Fruit fly (Drosophila melanogaster): Measurements from ENCODE around the gene Jon99Fii.

Gene Jon99Fii

DNA sequence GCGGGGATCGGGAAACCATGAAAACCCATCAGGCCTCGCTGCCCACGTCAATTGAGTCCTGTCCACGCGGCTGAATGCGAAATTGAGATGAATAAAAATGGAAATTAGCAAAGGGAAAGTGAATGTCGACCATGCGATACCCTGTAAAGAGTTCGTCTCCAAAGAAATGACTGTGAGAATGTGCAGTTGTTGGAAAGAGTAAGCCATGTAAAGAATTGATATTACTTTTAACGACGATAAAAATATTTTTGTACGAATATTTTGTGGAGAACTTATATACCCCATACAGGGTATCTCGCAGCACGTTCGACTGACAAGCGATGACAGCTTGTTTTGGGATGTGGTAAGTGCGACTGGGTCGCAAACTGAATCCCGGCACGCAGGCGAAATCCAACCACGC is 13.4 kb upstream of the Jon99Fii start:
- TF ChIP-seq Sox15 (GFP tag; optimal IDR thresholded peaks at IDR 0.05) (peak; percentile 48), CG9139 (GFP tag; optimal IDR thresholded peaks at IDR 0.05) (peak; percentile 16), Blimp-1 (GFP tag; optimal IDR thresholded peaks at IDR 0.05) (peak; percentile 30), ss (GFP tag; optimal IDR thresholded peaks at IDR 0.05) (no peak), CG16779 (tag; optimal IDR thresholded peaks at IDR 0.05) (peak; percentile 21), achi (GFP tag; optimal IDR thresholded peaks at IDR 0.05) (peak; percentile 66), CG6808 (GFP tag; optimal IDR thresholded peaks at IDR 0.05) (peak; percentile 43), acj6 (GFP tag; optimal IDR thresholded peaks at IDR 0.05) (peak; percentile 69), CG32006 (GFP tag; optimal IDR thresholded peaks at IDR 0.05) (peak; percentile 73), CG11902 (GFP tag; optimal IDR thresholded peaks at IDR 0.05) (peak; percentile 52), Eip78C (GFP tag) (no peak), CG10669 (GFP tag; optimal IDR thresholded peaks at IDR 0.05) (peak; percentile 56), Hr38 (GFP tag; optimal IDR thresholded peaks at IDR 0.05) (no peak), CG8119 (GFP tag; IDR thresholded peaks at IDR 0.05) (peak; percentile 73), pdm3 (GFP tag; optimal IDR thresholded peaks at IDR 0.05) (peak; percentile 60), eg (GFP tag; IDR thresholded peaks at IDR 0.05) (peak; percentile 76), CG11762 (GFP tag; optimal IDR thresholded peaks at IDR 0.05; ENCODE audit: insufficient read depth) (peak; percentile 25), salr (GFP tag; optimal IDR thresholded peaks at IDR 0.05) (peak; percentile 1 to 41), Hr39 (GFP tag; optimal IDR thresholded peaks at IDR 0.05) (peak; percentile 88), topi (GFP tag; optimal IDR thresholded peaks at IDR 0.05) (peak; percentile 72), CG7368 (GFP tag; optimal IDR thresholded peaks at IDR 0.05) (peak; percentile 37), CG8632 (GFP tag; optimal IDR thresholded peaks at IDR 0.05) (peak; percentile 26), Ets96B (tag; optimal IDR thresholded peaks at IDR 0.05) (no peak), net (GFP tag; optimal IDR thresholded peaks at IDR 0.05) (peak; percentile 47), vri (GFP tag; optimal IDR thresholded peaks at IDR 0.05) (no peak), fkh (GFP tag; optimal IDR thresholded peaks at IDR 0.05) (no peak), svp (GFP tag) (peak; percentile 86), Ets21C (GFP tag; optimal IDR thresholded peaks at IDR 0.05) (peak; percentile 63), CG6276 (GFP tag; optimal IDR thresholded peaks at IDR 0.05) (peak; percentile 40), Eip93F (GFP tag; optimal IDR thresholded peaks at IDR 0.05) (no peak), CG10631 (GFP tag; optimal IDR thresholded peaks at IDR 0.05) (peak; percentile 62), Eip75B (GFP tag; optimal IDR thresholded peaks at IDR 0.05) (peak; percentile 63), lz (GFP tag; optimal IDR thresholded peaks at IDR 0.05) (peak; percentile 76), cyc (GFP tag; optimal IDR thresholded peaks at IDR 0.05) (peak; percentile 76), CG6163 (GFP tag; IDR thresholded peaks at IDR 0.05) (peak; percentile 82), CG6792 (GFP tag; optimal IDR thresholded peaks at IDR 0.05) (peak; percentile 70), Sox102F (GFP tag; optimal IDR thresholded peaks at IDR 0.05) (peak; percentile 67), fd59A (GFP tag; optimal IDR thresholded peaks at IDR 0.05) (peak; percentile 20), Sox14 (GFP tag; optimal IDR thresholded peaks at IDR 0.05) (peak; percentile 68), CG6854 (GFP tag; optimal IDR thresholded peaks at IDR 0.05) (no peak), dac (GFP tag; optimal IDR thresholded peaks at IDR 0.05) (no peak), CG8319 (GFP tag; optimal IDR thresholded peaks at IDR 0.05) (peak; percentile 28), CG4318 (GFP tag; optimal IDR thresholded peaks at IDR 0.05) (peak; percentile 52), Smox (GFP tag; optimal IDR thresholded peaks at IDR 0.05) (peak; percentile 62), CG3032 (tag; optimal IDR thresholded peaks at IDR 0.05) (no peak), CG11294 (GFP tag; IDR thresholded peaks at IDR 0.05) (0 out of 2 replicates have a peak, but pooled peaks have one; percentile 38), Hr4 (GFP tag; optimal IDR thresholded peaks at IDR 0.05) (peak; percentile 78), Lpt (GFP tag; optimal IDR thresholded peaks at IDR 0.05) (no peak), spab (GFP tag; optimal IDR thresholded peaks at IDR 0.05) (peak; percentile 38), Met (GFP tag; optimal IDR thresholded peaks at IDR 0.05) (peak; percentile 76), dsx (GFP tag; optimal IDR thresholded peaks at IDR 0.05; ENCODE audit: poor library complexity, severe bottlenecking) (no peak), esn (GFP tag; optimal IDR thresholded peaks at IDR 0.05) (no peak)
